Fruit fly (Drosophila melanogaster): ENCODE measurements around the gene Art6.

Art6 gene

dm6 chr3R:13983272-13984032 lies 37.8 kb upstream of the Art6 start (continued):
- TF ChIP-seq Oli (tag; optimal IDR thresholded peaks at IDR 0.05) (peak; percentile 92), h (optimal IDR thresholded peaks at IDR 0.05) (no peak), CG3407 (GFP tag; optimal IDR thresholded peaks at IDR 0.05) (peak; percentile 81), crp (GFP tag; optimal IDR thresholded peaks at IDR 0.05) (peak in 1 of 2 experiments; percentile 69), CG11696 (GFP tag; IDR thresholded peaks at IDR 0.05) (0 out of 2 replicates have a peak, but pooled peaks have one; percentile 29), CG9437 (GFP tag; optimal IDR thresholded peaks at IDR 0.05) (peak; percentile 85), ara (GFP tag; IDR thresholded peaks at IDR 0.05) (peak; percentile 82), sob (GFP tag; IDR thresholded peaks at IDR 0.05) (peak; percentile 85), CG7928 (GFP tag; optimal IDR thresholded peaks at IDR 0.05) (peak; percentile 57), CG2199 (GFP tag; IDR thresholded peaks at IDR 0.05) (peak; percentile 26), Ets97D (GFP tag; optimal IDR thresholded peaks at IDR 0.05) (peak; percentile 59), PHDP (tag; optimal IDR thresholded peaks at IDR 0.05) (peak; percentile 93), B-H1 (GFP tag; IDR thresholded peaks at IDR 0.05) (peak; percentile 81), CG34422 (GFP tag; IDR thresholded peaks at IDR 0.05) (peak; percentile 82; the same call in 2 of the 3 replicates), CG17361 (GFP tag; IDR thresholded peaks at IDR 0.05) (peak; percentile 93), CG12219 (GFP tag; optimal IDR thresholded peaks at IDR 0.05) (peak; percentile 92), pum (GFP tag; optimal IDR thresholded peaks at IDR 0.05) (peak; percentile 93), CG6254 (GFP tag; optimal IDR thresholded peaks at IDR 0.05) (peak; percentile 75), CG12299 (tag; optimal IDR thresholded peaks at IDR 0.05) (peak; percentile 87), CG7963 (GFP tag; IDR thresholded peaks at IDR 0.05; ENCODE audit: partially characterized antibody) (no peak), Hand (GFP tag; optimal IDR thresholded peaks at IDR 0.05) (peak; percentile 91), CG43689 (GFP tag; IDR thresholded peaks at IDR 0.05) (peak; percentile 67), ken (GFP tag; IDR thresholded peaks at IDR 0.05) (peak; percentile 81), CG33557 (GFP tag; optimal IDR thresholded peaks at IDR 0.05) (peak; percentile 82), CG1603 (tag; optimal IDR thresholded peaks at IDR 0.05) (peak; percentile 96), CG16813 (GFP tag; IDR thresholded peaks at IDR 0.05; ENCODE audit: partially characterized antibody) (peak; percentile 50; the same call in 2 of the 3 replicates), scrt (GFP tag; optimal IDR thresholded peaks at IDR 0.05) (peak; percentile 88), pita (GFP tag; optimal IDR thresholded peaks at IDR 0.05) (no peak), btn (GFP tag; optimal IDR thresholded peaks at IDR 0.05) (peak; percentile 84), otp (GFP tag; IDR thresholded peaks at IDR 0.05) (peak; percentile 74; the same call in 1 of the 3 replicates), luna (GFP tag; optimal IDR thresholded peaks at IDR 0.05) (peak; percentile 77), yki (optimal IDR thresholded peaks at IDR 0.05) (peak; percentile 82), salm (tag; optimal IDR thresholded peaks at IDR 0.05) (peak; percentile 83), CG10267 (tag; optimal IDR thresholded peaks at IDR 0.05) (peak; percentile 87), Meics (GFP tag; optimal IDR thresholded peaks at IDR 0.05) (peak; percentile 94), D (optimal IDR thresholded peaks at IDR 0.05) (peak; percentile 51), D (GFP tag; optimal IDR thresholded peaks at IDR 0.05) (peak; percentile 91), CTCF (GFP tag; optimal IDR thresholded peaks at IDR 0.05) (peak; percentile 23), Nf-YC (tag; optimal IDR thresholded peaks at IDR 0.05) (peak; percentile 84), pfk (GFP tag; optimal IDR thresholded peaks at IDR 0.05) (peak; percentile 98), dm (GFP tag; optimal IDR thresholded peaks at IDR 0.05) (peak; percentile 88), ap (GFP tag; IDR thresholded peaks at IDR 0.05) (peak; percentile 86), nau (GFP tag; optimal IDR thresholded peaks at IDR 0.05) (peak; percentile 91), croc (GFP tag; conservative IDR thresholded peaks at IDR 0.05) (peak; percentile 85), ewg (GFP tag; optimal IDR thresholded peaks at IDR 0.05) (peak; percentile 93), CG3847 (GFP tag; IDR thresholded peaks at IDR 0.05) (peak; percentile 82), disco-r (GFP tag; optimal IDR thresholded peaks at IDR 0.05) (peak; percentile 88), dati (GFP tag; IDR thresholded peaks at IDR 0.05) (no peak), CG10366 (GFP tag; IDR thresholded peaks at IDR 0.05) (peak; percentile 88), CG2678 (tag; optimal IDR thresholded peaks at IDR 0.05) (peak; percentile 95)
